Worm (Caenorhabditis elegans): ENCODE results near the gene ttr-24.

Gene ttr-24

ce11 chrV:18556488-18556887, at the start of gene ttr-24, which contains the start of gene ttr-25:
Gene ttr-24, minus strand, starts transcription at chrV:18556643.
Gene ttr-25, plus strand, starts transcription at chrV:18556714.
- no peak for TF ChIP-seq unc-62 (GFP tag; optimal IDR thresholded peaks at IDR 0.05)

DNA sequence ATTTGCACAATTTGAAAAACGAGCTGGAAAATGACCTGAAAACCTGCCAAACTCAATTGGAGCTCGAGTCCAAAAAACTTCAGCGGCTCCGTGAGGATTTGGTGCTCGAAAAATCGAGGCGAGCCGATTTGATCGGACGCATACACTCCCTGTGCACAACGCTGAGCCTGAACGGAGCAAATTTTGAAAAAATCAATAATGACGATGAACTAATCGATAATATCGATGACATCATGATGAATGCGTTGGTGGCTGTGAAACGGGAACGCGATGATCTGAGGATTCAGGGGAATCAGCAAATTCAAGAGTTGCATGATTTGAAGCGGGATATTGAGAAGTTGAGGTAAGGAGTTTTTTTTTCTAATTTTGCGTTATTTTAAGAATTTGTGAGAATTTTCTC, 49.1 kb upstream of the ttr-24 start:
- no peak for TF ChIP-seq unc-62 (GFP tag; optimal IDR thresholded peaks at IDR 0.05)

DNA sequence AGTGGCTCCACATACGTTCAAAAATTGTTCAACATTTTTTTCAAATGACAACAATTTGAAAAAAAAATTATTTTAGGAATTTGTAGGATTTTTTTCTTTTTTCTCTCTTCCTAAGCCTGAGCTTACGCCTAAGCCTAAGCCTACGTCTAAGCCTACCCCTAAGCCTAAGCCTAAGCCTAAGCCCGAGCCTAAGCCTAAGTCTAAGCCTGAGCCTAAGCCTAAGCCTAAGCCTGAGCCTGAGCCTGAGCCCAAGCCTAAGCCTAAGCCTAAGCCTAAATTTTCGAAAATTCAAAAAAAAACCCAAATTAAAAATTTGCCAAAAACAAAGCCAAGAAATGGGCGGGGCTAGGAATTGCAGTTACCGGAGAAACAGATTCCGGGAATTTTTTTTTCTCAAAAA, 41.3 kb upstream of the ttr-24 start:
- TF ChIP-seq unc-62 (GFP tag; optimal IDR thresholded peaks at IDR 0.05): no peak

DNA sequence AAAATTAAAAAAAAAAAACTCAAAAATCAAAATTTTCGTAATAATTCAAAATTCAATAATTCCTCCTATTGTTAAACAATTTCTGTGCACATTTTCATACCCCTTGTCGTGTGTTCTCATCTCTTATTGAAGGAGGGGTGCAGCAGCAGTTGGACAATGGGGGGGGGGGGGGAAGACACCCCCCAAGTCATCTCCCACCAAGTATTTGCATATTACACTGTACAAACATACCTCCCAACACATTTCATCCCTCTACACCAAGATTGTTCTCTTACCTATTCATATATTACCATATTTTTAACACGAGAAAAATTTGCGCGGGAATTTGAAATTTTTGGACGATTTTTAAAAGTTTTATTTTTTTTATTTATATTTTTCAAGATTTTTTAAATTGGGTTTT, 39.8 kb upstream of the ttr-24 start:
- TF ChIP-seq unc-62 (GFP tag; optimal IDR thresholded peaks at IDR 0.05): no peak

DNA sequence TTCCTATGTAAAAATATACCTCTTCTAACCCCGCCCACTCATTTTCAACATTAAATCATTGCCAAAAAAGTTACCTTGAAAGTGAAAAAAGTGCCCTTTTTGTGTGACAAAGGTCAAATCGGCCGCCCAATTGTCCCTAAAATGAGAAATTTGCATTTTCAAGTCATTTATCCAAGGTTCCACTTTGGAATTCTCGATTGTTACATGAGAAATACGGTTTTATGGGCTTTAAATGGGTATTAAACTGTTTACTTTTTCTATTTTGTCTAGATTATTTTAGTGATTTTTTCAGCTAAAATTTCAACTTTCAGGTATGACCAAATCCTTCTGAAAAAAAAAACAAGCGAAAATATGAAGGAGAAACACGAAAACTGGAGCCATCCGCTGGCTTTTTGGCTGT, 36.0 kb upstream of the ttr-24 start, which contains the start of gene grdn-1:
TSS of gene grdn-1 (plus strand) at position 301 of the 400 bp plus-strand sequence.
- TF ChIP-seq unc-62 (GFP tag; optimal IDR thresholded peaks at IDR 0.05): no peak

DNA sequence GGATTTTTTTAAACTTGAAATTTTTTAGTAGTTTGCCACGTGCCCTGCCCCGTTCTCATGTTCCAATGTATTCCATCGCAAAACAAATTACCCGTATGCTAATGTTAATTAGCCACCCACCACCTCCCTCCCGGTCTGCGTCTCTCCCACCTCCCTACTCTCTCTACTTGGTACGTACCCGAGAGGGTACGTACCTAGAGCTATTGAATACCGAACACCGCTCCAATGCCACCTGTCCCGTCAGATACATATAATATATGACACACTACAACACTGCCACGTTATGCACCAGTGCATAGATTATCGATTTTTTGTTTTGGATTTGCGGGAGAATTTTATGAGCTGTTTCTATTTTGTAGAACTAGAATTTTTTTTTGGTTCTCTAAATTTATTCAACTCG, 33.1 kb upstream of the ttr-24 start:
- TF ChIP-seq unc-62 (GFP tag; optimal IDR thresholded peaks at IDR 0.05): no peak

DNA sequence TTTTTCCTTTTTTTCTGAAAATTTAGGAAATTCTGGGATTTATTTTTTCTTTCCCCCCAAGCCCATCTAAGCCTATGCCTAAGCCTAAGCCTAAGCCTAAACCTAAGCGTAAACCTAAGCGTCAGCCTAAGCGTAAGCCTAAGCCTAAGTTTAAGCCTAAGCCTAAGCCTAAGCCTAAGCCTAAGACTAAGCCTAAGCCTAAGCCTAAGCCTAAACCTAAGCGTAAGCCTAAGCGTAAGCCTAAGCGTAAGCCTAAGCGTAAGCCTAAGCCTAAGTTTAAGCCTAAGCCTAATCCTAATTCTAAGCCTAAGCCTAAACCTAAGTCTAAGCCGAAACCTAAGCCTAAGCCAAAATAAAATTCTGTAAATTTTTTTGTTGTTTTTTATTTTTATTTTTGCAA, 31.5 kb upstream of the ttr-24 start:
- no peak for TF ChIP-seq unc-62 (GFP tag; optimal IDR thresholded peaks at IDR 0.05)

- no peak for TF ChIP-seq unc-62 (GFP tag; optimal IDR thresholded peaks at IDR 0.05)
These were observed 30.5 kb upstream of the ttr-24 start for ce11 chrV:18586954-18587353.

- no peak for TF ChIP-seq unc-62 (GFP tag; optimal IDR thresholded peaks at IDR 0.05)
These were observed 28.7 kb upstream of the ttr-24 start for ce11 chrV:18585102-18585501.

DNA sequence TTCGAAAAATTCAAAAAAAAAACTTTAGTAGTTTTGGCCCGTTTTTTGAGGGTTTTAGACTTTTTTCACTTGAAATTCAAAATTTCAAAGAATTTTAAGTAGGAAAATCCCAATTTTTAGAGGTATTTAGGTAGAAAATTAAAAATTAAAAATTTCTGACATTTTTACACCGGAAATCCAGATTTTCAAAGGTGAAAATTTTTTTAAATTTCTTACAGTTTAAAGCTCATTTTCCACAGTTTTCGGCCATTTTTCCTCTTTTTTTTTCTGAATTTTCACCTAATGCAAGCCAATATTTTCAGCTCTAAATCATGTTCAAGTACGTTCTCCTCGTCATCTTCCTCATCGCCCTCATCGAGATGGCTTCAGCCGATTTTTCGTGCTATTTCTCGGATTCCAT, 25.9 kb upstream of the ttr-24 start, which contains the start of gene txt-14:
TSS of gene txt-14 (plus strand) at position 301 of the 400 bp plus-strand sequence.
- no peak for TF ChIP-seq unc-62 (GFP tag; optimal IDR thresholded peaks at IDR 0.05)

DNA sequence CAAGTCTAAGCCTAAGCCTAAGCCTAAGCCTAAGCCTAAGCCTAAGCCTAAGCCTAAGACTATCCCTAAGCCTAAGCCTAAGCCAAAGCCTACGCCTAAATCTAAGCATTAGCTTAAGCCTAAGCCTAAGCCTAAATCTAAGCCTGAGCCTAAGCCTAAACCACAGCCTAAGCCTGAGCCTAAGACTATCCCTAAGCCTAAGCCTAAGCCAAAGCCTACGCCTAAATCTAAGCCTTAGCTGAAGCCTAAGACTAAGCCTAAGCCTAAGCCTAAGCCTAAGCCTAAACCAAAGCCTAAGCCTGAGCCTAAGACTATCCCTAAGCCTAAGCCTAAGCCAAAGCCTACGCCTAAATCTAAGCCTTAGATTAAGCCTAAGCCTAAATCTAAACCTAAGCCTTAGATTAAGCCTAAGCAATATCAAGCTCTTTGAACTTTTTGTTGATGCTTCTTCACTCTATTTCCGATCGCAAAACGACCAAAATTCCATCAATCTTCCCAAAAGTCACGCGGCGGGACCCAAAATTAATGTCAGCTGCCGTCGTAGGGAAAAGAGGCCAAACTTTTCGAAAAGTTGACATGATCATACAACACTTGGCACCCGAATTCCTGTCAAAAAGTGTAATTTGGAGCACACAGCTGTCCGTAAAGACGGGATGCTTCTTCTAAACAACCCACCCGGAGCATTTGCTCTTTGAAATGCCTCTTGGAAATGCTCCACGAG, 25.1 kb upstream of the ttr-24 start:
- no peak for TF ChIP-seq unc-62 (GFP tag; optimal IDR thresholded peaks at IDR 0.05)

ce11 chrV:18579684-18580083, 23.2 kb upstream of the ttr-24 start, which contains the start of gene Y51A2D.13:
Gene Y51A2D.13, minus strand, starts transcription at chrV:18579784.
- TF ChIP-seq unc-62 (GFP tag; optimal IDR thresholded peaks at IDR 0.05): no peak

DNA sequence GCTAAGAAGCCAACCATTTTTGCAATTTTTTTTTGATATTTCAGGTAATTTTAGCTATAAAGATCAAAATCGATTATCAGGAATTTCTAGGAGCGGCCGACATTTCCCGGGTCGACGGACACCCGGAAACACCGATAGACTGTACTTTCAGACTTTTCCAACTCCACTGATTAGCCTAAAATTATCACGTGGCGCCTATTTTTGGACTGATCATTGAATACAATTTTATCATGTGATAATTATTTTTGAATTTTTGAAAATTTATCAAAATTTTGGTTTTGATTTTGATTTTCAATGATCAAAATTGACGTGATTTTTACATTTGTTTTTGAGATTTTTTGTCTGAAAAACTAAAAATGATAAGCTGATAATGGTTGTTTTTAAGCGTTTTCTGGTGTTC, 21.9 kb upstream of the ttr-24 start:
- no peak for TF ChIP-seq unc-62 (GFP tag; optimal IDR thresholded peaks at IDR 0.05)

ce11 chrV:18577458-18578078, 21.1 kb upstream of the ttr-24 start:
- no peak for TF ChIP-seq unc-62 (GFP tag; optimal IDR thresholded peaks at IDR 0.05)

DNA sequence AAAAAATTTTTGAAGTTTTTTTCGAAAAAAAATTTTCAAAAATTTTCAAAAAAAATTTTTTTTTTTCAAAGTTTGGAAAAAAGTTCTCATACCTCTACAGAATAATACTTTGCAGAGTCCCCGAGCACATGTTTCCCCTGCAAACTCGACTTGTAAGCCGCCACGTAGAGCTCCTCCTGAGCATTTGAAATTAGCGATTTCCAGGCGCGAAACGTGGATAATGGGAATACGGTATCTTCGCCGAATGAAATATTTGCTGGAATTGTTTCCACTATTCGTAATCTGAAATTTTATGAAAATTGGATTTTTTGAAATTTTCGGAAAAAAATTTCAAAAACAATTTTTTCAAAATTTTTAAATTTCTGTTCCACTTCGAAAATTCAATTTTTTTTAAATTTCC, 19.7 kb upstream of the ttr-24 start:
- TF ChIP-seq unc-62 (GFP tag; optimal IDR thresholded peaks at IDR 0.05): no peak

DNA sequence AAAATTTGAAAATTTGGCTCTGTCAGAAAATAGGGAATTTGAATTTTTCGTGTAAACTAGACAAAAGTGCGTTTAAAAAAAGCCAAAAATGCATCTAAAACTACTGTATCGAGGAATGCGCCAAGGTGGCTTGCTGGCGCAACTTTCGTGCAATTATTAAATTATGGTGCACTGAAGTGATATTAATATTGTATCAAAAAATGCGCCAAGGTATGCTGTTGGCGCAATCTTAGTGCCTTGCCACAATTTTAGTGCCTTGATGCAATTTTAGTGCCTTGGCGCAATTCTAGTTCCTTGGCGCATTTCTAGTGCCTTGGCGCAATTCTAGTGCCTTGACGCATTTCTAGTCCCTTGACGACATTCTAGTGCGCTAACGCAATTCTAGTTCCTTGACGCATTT, 18.6 kb upstream of the ttr-24 start:
- TF ChIP-seq unc-62 (GFP tag; optimal IDR thresholded peaks at IDR 0.05): no peak

DNA sequence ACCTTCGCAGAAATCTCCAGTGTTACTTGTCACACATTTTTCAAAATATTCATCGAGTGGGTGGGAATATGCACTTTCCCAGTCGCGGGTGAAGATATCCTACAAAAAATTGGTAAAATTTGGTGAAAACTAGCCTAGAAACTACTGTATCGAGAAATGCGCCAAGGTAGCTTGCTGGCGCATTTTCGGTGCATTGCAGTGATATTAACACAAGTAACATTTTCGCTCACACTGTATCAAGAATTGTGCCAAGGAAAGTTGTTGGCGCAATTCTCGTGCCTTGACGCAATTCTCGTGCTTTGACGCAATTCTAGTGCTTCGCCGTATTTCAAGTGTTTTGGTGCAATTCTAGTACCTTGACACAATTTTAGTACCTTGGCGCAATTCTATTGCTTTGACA, 16.8 kb upstream of the ttr-24 start:
- no peak for TF ChIP-seq unc-62 (GFP tag; optimal IDR thresholded peaks at IDR 0.05)
